Fruit fly (Drosophila melanogaster) whole organism, embryonic: ENCODE results near the gene SMC6.

Source experiments
- CG9609 ChIP-seq: fragments of 200-800 bp; sonication (Bioruptor generic); optimal IDR thresholded peaks from 3 replicates; lab custom pipeline; 2016; ENCODE audit warnings: missing biosample characterization, missing genetic modification characterization
- Dad ChIP-seq: fragments of 200-800 bp; sonication (Bioruptor generic); optimal IDR thresholded peaks from 3 replicates; lab custom pipeline; 2016; ENCODE audit warnings: missing biosample characterization, missing genetic modification characterization
- Hr78 ChIP-seq, 2 experiments: fragments of 200-800 bp in 1 of 2; fragments of >200 bp in 1 of 2; sonication (Bioruptor generic) in 1 of 2; optimal IDR thresholded peaks; 2 replicates each; lab custom pipeline; 2017 to 2019; ENCODE audit warnings: missing biosample characterization in 2 of 2, missing genetic modification characterization in 2 of 2, mild to moderate bottlenecking in 1 of 2, moderate library complexity in 1 of 2
- dmrt99B ChIP-seq: fragments of 200-800 bp; sonication (Bioruptor generic); optimal IDR thresholded peaks from 2 replicates; lab custom pipeline; 2018; ENCODE audit warnings: missing biosample characterization, mild to moderate bottlenecking, missing genetic modification characterization, moderate library complexity
- unc-4 ChIP-seq: fragments of 200-800 bp; sonication (Bioruptor generic); IDR thresholded peaks from 2 replicates; pipeline ENCODE4 v1.3.6; 2022; ENCODE audit warnings: missing biosample characterization, missing genetic modification characterization; ENCODE audit not compliant: partially characterized antibody
- vnd ChIP-seq: fragments of 200-800 bp; sonication (Bioruptor generic); IDR thresholded peaks from 3 replicates; pipeline ENCODE4 v1.3.6; 2022; ENCODE audit warnings: missing biosample characterization, missing genetic modification characterization; ENCODE audit not compliant: partially characterized antibody

- TF ChIP-seq vnd (GFP tag; lab: Robert Waterston, UW) (no peak), unc-4 (GFP tag; lab: Robert Waterston, UW) (no peak), dmrt99B (tag; lab: Kevin White, UChicago) (no peak), Dad (GFP tag; lab: Kevin White, UChicago) (no peak), CG9609 (GFP tag; lab: Kevin White, UChicago) (no peak), Hr78 (GFP tag; optimal IDR thresholded peaks at IDR 0.05; lab: Kevin White, UChicago) (no peak)
Measured at dm6 chr3R:24228675-24229074, 35.5 kb upstream of the SMC6 start, which contains the start of gene Acp95EF.
